Worm (Caenorhabditis elegans): Measurements from ENCODE around the gene R05D3.8.

DNA sequence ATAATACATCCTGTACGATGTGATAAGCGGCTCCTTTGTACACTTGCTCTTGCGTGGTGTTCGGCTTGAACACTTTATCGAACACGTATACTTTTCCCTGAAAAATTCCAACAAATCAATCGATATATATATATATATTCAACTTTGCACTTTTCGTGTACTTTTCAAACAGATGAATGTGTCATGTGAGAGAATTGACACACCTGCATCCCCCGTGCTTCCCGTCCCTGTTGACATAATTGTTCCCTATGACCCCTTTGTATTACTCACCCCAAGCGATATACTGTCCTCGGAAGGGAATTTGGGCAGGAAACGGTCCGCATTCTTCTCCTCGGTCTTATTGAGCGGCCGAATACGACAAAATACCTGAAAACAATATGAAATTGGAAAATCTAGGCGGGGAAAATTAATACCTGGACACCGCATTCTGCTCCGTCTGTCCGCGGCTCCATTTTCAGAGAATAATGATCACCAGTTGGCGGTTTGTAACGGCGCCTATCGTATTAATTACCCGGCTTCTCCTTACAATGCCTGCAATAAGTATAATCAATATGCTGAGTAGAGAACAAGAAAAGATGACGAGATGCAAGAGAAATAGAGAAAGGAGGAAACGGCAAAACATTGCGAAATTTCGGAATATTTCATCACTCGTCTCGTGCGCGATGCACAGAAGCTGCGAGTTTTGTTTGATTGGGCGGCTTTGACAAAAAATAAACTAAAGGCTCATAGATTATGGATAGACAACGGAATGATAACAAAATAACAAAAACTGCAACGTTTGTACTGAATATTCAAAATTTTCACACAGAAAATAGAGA lies 3.3 kb downstream of the R05D3.8 start, which contains the start of gene unc-116:
- TF ChIP-seq ceh-91 (GFP tag; IDR thresholded peaks at IDR 0.05) (no peak), madf-6 (GFP tag; IDR thresholded peaks at IDR 0.05) (no peak), rcor-1 (GFP tag; IDR thresholded peaks at IDR 0.05) (no peak), K11D2.4 (GFP tag; IDR thresholded peaks at IDR 0.05) (no peak), unc-62 (GFP tag; optimal IDR thresholded peaks at IDR 0.05) (no peak), egrh-3 (GFP tag; IDR thresholded peaks at IDR 0.05) (no peak), lir-1 (GFP tag; conservative IDR thresholded peaks at IDR 0.05) (no peak), nhr-27 (tag; optimal IDR thresholded peaks at IDR 0.05) (no peak), cebp-1 (GFP tag; IDR thresholded peaks at IDR 0.05) (peak; percentile 99), cebp-1 (tag; optimal IDR thresholded peaks at IDR 0.05) (peak; percentile 100), Y79H2A.3 (GFP tag; conservative IDR thresholded peaks at IDR 0.05) (no peak), lin-40 (tag; optimal IDR thresholded peaks at IDR 0.05) (no peak), mcd-1 (GFP tag; IDR thresholded peaks at IDR 0.05) (no peak)

All from whole organism, young adult.